Fruit fly (Drosophila melanogaster): Measurements from ENCODE around the gene CG13251.

Gene CG13251

DNA sequence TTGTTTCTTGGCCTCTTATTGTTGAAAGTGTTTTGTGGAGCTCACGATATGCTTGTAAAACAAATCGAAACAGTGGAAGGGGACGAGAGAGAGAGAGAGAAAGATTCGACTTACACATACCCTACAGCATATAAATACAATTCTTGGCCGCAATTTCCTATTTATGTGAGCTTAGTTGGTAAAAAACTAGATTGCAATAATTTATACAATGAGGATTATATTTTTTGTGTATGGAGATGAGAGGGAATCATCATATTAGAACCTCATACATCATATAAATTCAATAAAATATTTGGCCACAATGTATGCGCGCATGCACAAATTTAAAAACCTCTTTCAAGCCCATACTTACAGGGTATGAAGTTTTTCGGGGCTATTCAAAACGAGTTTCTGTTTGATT is 6.4 kb upstream of the CG13251 start (continued):
- TF ChIP-seq CG15269 (tag; optimal IDR thresholded peaks at IDR 0.05) (peak; percentile 25), maf-S (GFP tag; optimal IDR thresholded peaks at IDR 0.05) (no peak), CG13296 (GFP tag; optimal IDR thresholded peaks at IDR 0.05) (no peak), CG32772 (GFP tag; IDR thresholded peaks at IDR 0.05) (no peak; the same call in 1 of the 2 replicates), CG2199 (GFP tag; IDR thresholded peaks at IDR 0.05) (no peak), tna (GFP tag; IDR thresholded peaks at IDR 0.05; ENCODE audit: partially characterized antibody) (no peak), CG10209 (GFP tag; optimal IDR thresholded peaks at IDR 0.05) (peak; percentile 45), Dip3 (GFP tag; optimal IDR thresholded peaks at IDR 0.05) (no peak), CG6272 (GFP tag; IDR thresholded peaks at IDR 0.05) (no peak), Usf (GFP tag; optimal IDR thresholded peaks at IDR 0.05) (no peak), CG10431 (GFP tag; optimal IDR thresholded peaks at IDR 0.05) (no peak), CG4404 (GFP tag; IDR thresholded peaks at IDR 0.05) (peak; percentile 50), gfzf (GFP tag; optimal IDR thresholded peaks at IDR 0.05) (no peak), CG6813 (GFP tag; optimal IDR thresholded peaks at IDR 0.05) (no peak), CG10274 (GFP tag; optimal IDR thresholded peaks at IDR 0.05) (peak; percentile 0), pros (GFP tag; optimal IDR thresholded peaks at IDR 0.05) (no peak), Scr (GFP tag; IDR thresholded peaks at IDR 0.05; ENCODE audit: partially characterized antibody) (no peak), tx (GFP tag; optimal IDR thresholded peaks at IDR 0.05) (no peak), Ssrp (tag; optimal IDR thresholded peaks at IDR 0.05) (no peak), repo (GFP tag; optimal IDR thresholded peaks at IDR 0.05) (no peak), CG17912 (GFP tag; optimal IDR thresholded peaks at IDR 0.05) (no peak), br (optimal IDR thresholded peaks at IDR 0.05) (no peak), trh (GFP tag; optimal IDR thresholded peaks at IDR 0.05) (no peak), sd (tag; optimal IDR thresholded peaks at IDR 0.05) (no peak), CG34376 (GFP tag; optimal IDR thresholded peaks at IDR 0.05) (no peak), CG16779 (GFP tag; IDR thresholded peaks at IDR 0.05) (no peak), Hsf (GFP tag; optimal IDR thresholded peaks at IDR 0.05) (peak; percentile 44), CG6791 (GFP tag; IDR thresholded peaks at IDR 0.05; ENCODE audit: partially characterized antibody) (no peak), CG12659 (GFP tag; optimal IDR thresholded peaks at IDR 0.05) (no peak), Dad (GFP tag; optimal IDR thresholded peaks at IDR 0.05) (no peak), CG13775 (GFP tag; optimal IDR thresholded peaks at IDR 0.05) (peak; percentile 2), CG10543 (GFP tag; optimal IDR thresholded peaks at IDR 0.05) (no peak), CG7786 (GFP tag; optimal IDR thresholded peaks at IDR 0.05) (no peak), CG14965 (GFP tag; optimal IDR thresholded peaks at IDR 0.05; ENCODE audit: borderline replicate concordance) (no peak), grn (GFP tag; optimal IDR thresholded peaks at IDR 0.05) (no peak), CG2120 (GFP tag; optimal IDR thresholded peaks at IDR 0.05) (peak; percentile 7), Mes4 (GFP tag; optimal IDR thresholded peaks at IDR 0.05) (no peak), Atf3 (GFP tag; optimal IDR thresholded peaks at IDR 0.05) (no peak), kni (GFP tag; optimal IDR thresholded peaks at IDR 0.05) (no peak), Max (GFP tag; optimal IDR thresholded peaks at IDR 0.05) (no peak), CG5245 (GFP tag; optimal IDR thresholded peaks at IDR 0.05) (peak; percentile 50), insv (GFP tag; optimal IDR thresholded peaks at IDR 0.05) (no peak), CG8290 (GFP tag; optimal IDR thresholded peaks at IDR 0.05) (peak; percentile 19), CG8290 (tag; optimal IDR thresholded peaks at IDR 0.05) (no peak), CG8089 (GFP tag; optimal IDR thresholded peaks at IDR 0.05) (no peak), E2f2 (GFP tag; IDR thresholded peaks at IDR 0.05) (0 out of 2 replicates have a peak, but pooled peaks have one; percentile 10), inv (GFP tag; IDR thresholded peaks at IDR 0.05; ENCODE audit: partially characterized antibody) (no peak), CG7357 (GFP tag; IDR thresholded peaks at IDR 0.05) (no peak), CG11398 (GFP tag; optimal IDR thresholded peaks at IDR 0.05) (no peak), ato (GFP tag; IDR thresholded peaks at IDR 0.05; ENCODE audit: partially characterized antibody) (no peak), sqz (GFP tag; optimal IDR thresholded peaks at IDR 0.05) (no peak), nmo (GFP tag; optimal IDR thresholded peaks at IDR 0.05) (peak; percentile 71)
